Fruit fly (Drosophila melanogaster): ENCODE results near the gene Dmtn.

DNA sequence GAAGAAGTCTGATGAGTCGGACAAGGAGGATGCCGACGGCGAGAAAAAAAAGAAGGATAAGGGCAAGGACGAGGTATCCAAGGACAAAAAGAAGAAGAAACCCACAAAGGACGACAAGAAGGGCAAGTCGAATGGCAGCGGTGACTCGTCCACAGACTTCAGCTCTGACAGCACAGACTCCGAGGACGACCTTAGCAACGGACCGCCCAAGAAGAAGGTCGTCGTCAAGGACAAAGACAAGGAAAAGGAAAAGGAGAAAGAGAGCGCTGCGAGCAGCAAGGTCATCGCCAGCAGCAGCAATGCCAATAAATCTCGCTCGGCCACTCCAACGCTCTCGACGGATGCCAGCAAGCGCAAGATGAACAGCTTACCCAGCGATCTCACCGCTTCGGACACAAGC is 23.9 kb downstream of the Dmtn start:
- TF ChIP-seq CG9705 (GFP tag; optimal IDR thresholded peaks at IDR 0.05) (no peak), Vsx2 (GFP tag; optimal IDR thresholded peaks at IDR 0.05; ENCODE audit: partially characterized antibody) (no peak)

All from whole organism, wandering third instar larva.